Worm (Caenorhabditis elegans): ENCODE results near the gene irld-61.

DNA sequence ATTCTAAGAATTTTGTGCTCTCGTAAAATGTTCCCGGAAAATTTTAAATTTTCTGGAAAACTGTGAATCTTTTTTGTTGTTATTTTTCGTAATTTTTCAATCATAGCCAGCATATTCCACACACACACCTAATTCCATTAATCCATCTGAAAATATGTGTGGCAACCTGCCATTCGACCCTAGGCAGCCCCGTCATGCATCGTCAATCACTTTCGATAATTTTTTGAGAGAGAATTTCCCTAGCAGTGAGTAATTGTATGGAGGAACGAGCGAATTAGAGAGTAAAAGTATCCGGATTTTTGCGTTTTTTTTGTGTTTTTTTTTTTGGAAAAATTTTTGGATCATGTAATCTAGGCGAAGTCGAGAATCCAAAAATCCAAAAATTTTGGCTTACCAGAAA lies 48.8 kb downstream of the irld-61 start, which contains the start of gene BE10.4:
- TF ChIP-seq ama-1 (optimal IDR thresholded peaks at IDR 0.05) (no peak), hnd-1 (tag; optimal IDR thresholded peaks at IDR 0.05) (no peak), flt-1 (GFP tag; IDR thresholded peaks at IDR 0.05) (no peak), ceh-36 (tag; optimal IDR thresholded peaks at IDR 0.05) (no peak), B0310.2 (tag; optimal IDR thresholded peaks at IDR 0.05) (no peak), tra-4 (tag; optimal IDR thresholded peaks at IDR 0.05) (no peak), sea-1 (GFP tag; conservative IDR thresholded peaks at IDR 0.05) (no peak), aly-1 (tag; optimal IDR thresholded peaks at IDR 0.05) (no peak), F13C5.2 (tag; optimal IDR thresholded peaks at IDR 0.05) (no peak), scrt-1 (GFP tag; IDR thresholded peaks at IDR 0.05) (no peak), tbx-37 (GFP tag; conservative IDR thresholded peaks at IDR 0.05) (no peak), pes-1 (GFP tag; IDR thresholded peaks at IDR 0.05) (no peak), ets-7 (tag; optimal IDR thresholded peaks at IDR 0.05) (no peak), tbx-11 (GFP tag; IDR thresholded peaks at IDR 0.05) (no peak)
